Worm (Caenorhabditis elegans) whole organism, mixed stage, embryonic: ENCODE results near the gene F56D2.3.
A peak's percentile ranks its signal among the peaks of the same experiment; 100 is the strongest.

Source experiments
- M03D4.4 ChIP-seq: sonication (generic microtip); optimal IDR thresholded peaks from 2 replicates; lab custom pipeline; 2017; ENCODE audit warnings: mild to moderate bottlenecking, missing genetic modification characterization, missing compliant biosample characterization
- bed-3 ChIP-seq: fragments of 200-800 bp; sonication (Bioruptor generic); optimal IDR thresholded peaks from 3 replicates; lab custom pipeline; 2018; ENCODE audit warnings: mild to moderate bottlenecking, missing genetic modification characterization, moderate library complexity, missing compliant biosample characterization
- ceh-39 ChIP-seq: fragments of 150-350 bp; optimal IDR thresholded peaks from 2 replicates; lab custom pipeline; 2014; ENCODE audit warnings: missing biosample characterization, missing genetic modification characterization
- ceh-43 ChIP-seq: fragments of 200-800 bp; sonication (Bioruptor generic); optimal IDR thresholded peaks from 2 replicates; lab custom pipeline; 2018; ENCODE audit warnings: mild to moderate bottlenecking, missing genetic modification characterization, moderate library complexity, missing compliant biosample characterization
- ceh-83 ChIP-seq: fragments of 200-800 bp; sonication (Bioruptor generic); optimal IDR thresholded peaks from 2 replicates; lab custom pipeline; 2018; ENCODE audit warnings: mild to moderate bottlenecking, missing genetic modification characterization, missing compliant biosample characterization
- ces-1 ChIP-seq: fragments of 150-350 bp; optimal IDR thresholded peaks from 2 replicates; lab custom pipeline; 2014; ENCODE audit warnings: missing biosample characterization, missing genetic modification reagents, missing genetic modification characterization
- drap-1 ChIP-seq: fragments of 200-800 bp; sonication (Bioruptor generic); optimal IDR thresholded peaks from 3 replicates; lab custom pipeline; 2018; ENCODE audit warnings: mild to moderate bottlenecking, missing genetic modification characterization, missing compliant biosample characterization
- elt-1 ChIP-seq: sonication (generic microtip); optimal IDR thresholded peaks from 2 replicates; lab custom pipeline; 2017; ENCODE audit warnings: missing genetic modification characterization, mild to moderate bottlenecking, missing compliant biosample characterization, antibody characterized with exemption, moderate library complexity, borderline replicate concordance; ENCODE audit not compliant: insufficient read depth
- elt-3 ChIP-seq: fragments of 150-350 bp; optimal IDR thresholded peaks from 2 replicates; lab custom pipeline; 2014; ENCODE audit warnings: missing biosample characterization, missing genetic modification characterization
- flh-1 ChIP-seq: fragments of 200-800 bp; sonication (Bioruptor generic); optimal IDR thresholded peaks from 2 replicates; lab custom pipeline; 2018; ENCODE audit warnings: mild to moderate bottlenecking, missing genetic modification characterization, moderate library complexity, missing compliant biosample characterization
- ham-2 ChIP-seq: fragments of 200-800 bp; sonication (Bioruptor generic); optimal IDR thresholded peaks from 2 replicates; lab custom pipeline; 2018; ENCODE audit warnings: mild to moderate bottlenecking, missing genetic modification characterization, missing compliant biosample characterization
- hlh-1 ChIP-seq: fragments of 150-350 bp; optimal IDR thresholded peaks from 2 replicates; lab custom pipeline; 2014; ENCODE audit warnings: missing biosample characterization, missing genetic modification reagents, missing genetic modification characterization
- lin-13 ChIP-seq: fragments of 150-350 bp; optimal IDR thresholded peaks from 2 replicates; lab custom pipeline; 2014; ENCODE audit warnings: missing biosample characterization, missing genetic modification characterization
- lin-32 ChIP-seq: fragments of 200-800 bp; sonication (Bioruptor generic); optimal IDR thresholded peaks from 2 replicates; lab custom pipeline; 2018; ENCODE audit warnings: mild to moderate bottlenecking, missing genetic modification characterization, missing compliant biosample characterization
- lsy-2 ChIP-seq: fragments of 150-350 bp; optimal IDR thresholded peaks from 2 replicates; lab custom pipeline; 2014; ENCODE audit warnings: missing biosample characterization, missing genetic modification characterization
- mab-5 ChIP-seq: fragments of 150-350 bp; optimal IDR thresholded peaks from 2 replicates; lab custom pipeline; 2014; ENCODE audit warnings: missing biosample characterization, missing genetic modification characterization
- mep-1 ChIP-seq: fragments of 150-350 bp; optimal IDR thresholded peaks from 2 replicates; lab custom pipeline; 2017; ENCODE audit warnings: missing biosample characterization, missing genetic modification reagents, missing genetic modification characterization, inconsistent platforms
- mls-2 ChIP-seq: sonication (generic microtip); optimal IDR thresholded peaks from 2 replicates; lab custom pipeline; 2016; ENCODE audit warnings: mild to moderate bottlenecking, missing genetic modification characterization, moderate library complexity, missing compliant biosample characterization
- nhr-12 ChIP-seq: fragments of 150-350 bp; optimal IDR thresholded peaks from 2 replicates; lab custom pipeline; 2014; ENCODE audit warnings: missing biosample characterization, missing genetic modification characterization
- nhr-2 ChIP-seq: fragments of 150-350 bp; optimal IDR thresholded peaks from 2 replicates; lab custom pipeline; 2014; ENCODE audit warnings: missing biosample characterization, missing genetic modification characterization
- nhr-237 ChIP-seq: fragments of 150-350 bp; optimal IDR thresholded peaks from 2 replicates; lab custom pipeline; 2014; ENCODE audit warnings: missing biosample characterization, missing genetic modification characterization
- nhr-28 ChIP-seq: fragments of 150-350 bp; optimal IDR thresholded peaks from 2 replicates; lab custom pipeline; 2014; ENCODE audit warnings: missing biosample characterization, missing genetic modification characterization
- nhr-76 ChIP-seq: sonication (generic microtip); optimal IDR thresholded peaks from 2 replicates; lab custom pipeline; 2017; ENCODE audit warnings: missing biosample characterization, missing genetic modification characterization
- snpc-4 ChIP-seq: fragments of 150-350 bp; optimal IDR thresholded peaks from 2 replicates; lab custom pipeline; 2014; ENCODE audit warnings: missing biosample characterization, missing genetic modification characterization
- sptf-1 ChIP-seq: sonication (generic microtip); optimal IDR thresholded peaks from 2 replicates; lab custom pipeline; 2017; ENCODE audit warnings: mild to moderate bottlenecking, missing genetic modification characterization, moderate library complexity, missing compliant biosample characterization
- tbx-8 ChIP-seq: fragments of 200-800 bp; sonication (Bioruptor generic); optimal IDR thresholded peaks from 2 replicates; lab custom pipeline; 2018; ENCODE audit warnings: mild to moderate bottlenecking, missing genetic modification characterization, moderate library complexity, missing compliant biosample characterization
- unc-120 ChIP-seq: sonication (generic microtip); optimal IDR thresholded peaks from 2 replicates; lab custom pipeline; 2017; ENCODE audit warnings: missing genetic modification characterization, missing compliant biosample characterization; ENCODE audit not compliant: poor library complexity, severe bottlenecking
- unc-39 ChIP-seq: fragments of 150-350 bp; optimal IDR thresholded peaks from 2 replicates; lab custom pipeline; 2014; ENCODE audit warnings: missing biosample characterization, missing genetic modification characterization
- unc-62 ChIP-seq: fragments of 150-350 bp; optimal IDR thresholded peaks from 2 replicates; lab custom pipeline; 2014; ENCODE audit warnings: missing biosample characterization, missing genetic modification reagents, missing genetic modification characterization
- zip-8 ChIP-seq: fragments of 150-350 bp; optimal IDR thresholded peaks from 2 replicates; lab custom pipeline; 2014; ENCODE audit warnings: missing biosample characterization, missing genetic modification characterization
- ztf-11 ChIP-seq: fragments of 150-350 bp; optimal IDR thresholded peaks from 2 replicates; lab custom pipeline; 2014; ENCODE audit warnings: missing biosample characterization, missing genetic modification characterization

F56D2.3 gene

ce11 chrIII:5564799-5565198, 19.9 kb upstream of the F56D2.3 start, which contains the start of gene mlc-3:
mlc-3 (plus strand) TSS chrIII:5565025.
- TF ChIP-seq flh-1 (GFP tag; lab: Kevin White, UChicago) (no peak), nhr-2 (tag; lab: Kevin White, UChicago) (no peak), nhr-237 (tag; lab: Kevin White, UChicago) (no peak), drap-1 (GFP tag; lab: Kevin White, UChicago) (no peak), lin-32 (GFP tag; lab: Kevin White, UChicago) (no peak), sptf-1 (tag; lab: Kevin White, UChicago) (no peak), hlh-1 (peak; percentile 51), ceh-39 (no peak), ztf-11 (tag; lab: Kevin White, UChicago) (no peak), M03D4.4 (tag; lab: Kevin White, UChicago) (peak; percentile 42), ceh-83 (GFP tag; lab: Kevin White, UChicago) (no peak), unc-120 (tag; lab: Kevin White, UChicago) (peak; percentile 48), zip-8 (no peak), nhr-76 (tag; lab: Kevin White, UChicago) (no peak), nhr-12 (tag; lab: Kevin White, UChicago) (no peak), unc-62 (GFP tag; lab: Kevin White, UChicago) (peak; percentile 21), lin-13 (tag; lab: Kevin White, UChicago) (no peak), ham-2 (GFP tag; lab: Kevin White, UChicago) (no peak), elt-1 (tag; lab: Kevin White, UChicago) (no peak), mep-1 (tag; lab: Kevin White, UChicago) (no peak), elt-3 (no peak)

- TF ChIP-seq unc-120 (tag; lab: Kevin White, UChicago) (peak; percentile 47), nhr-2 (tag; lab: Kevin White, UChicago) (no peak), mep-1 (tag; lab: Kevin White, UChicago) (no peak)
These were observed 19.0 kb upstream of the F56D2.3 start for ce11 chrIII:5565699-5566098.

DNA sequence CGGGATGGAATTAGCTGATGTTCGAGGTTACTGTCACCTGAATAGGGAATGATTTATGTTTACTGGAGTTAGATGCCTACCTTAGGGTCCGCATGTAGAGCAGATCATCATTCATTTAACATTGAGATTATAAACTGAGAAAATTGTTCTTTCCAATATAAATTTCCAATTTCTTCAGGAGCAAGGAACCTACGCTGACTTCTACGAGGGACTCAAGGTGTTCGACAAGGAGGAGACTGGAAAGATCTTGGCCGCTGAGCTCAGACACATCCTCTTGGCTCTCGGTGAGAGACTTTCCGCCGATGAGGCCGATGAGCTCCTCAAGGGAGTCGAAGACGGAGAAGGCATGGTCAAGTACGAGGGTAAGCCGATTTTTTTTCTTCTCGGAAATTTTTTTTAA, 18.3 kb upstream of the F56D2.3 start:
- TF ChIP-seq lsy-2 (tag; lab: Kevin White, UChicago) (no peak), ztf-11 (tag; lab: Kevin White, UChicago) (no peak), mls-2 (tag; lab: Kevin White, UChicago) (no peak), unc-39 (tag; lab: Kevin White, UChicago) (no peak), ham-2 (GFP tag; lab: Kevin White, UChicago) (no peak), tbx-8 (GFP tag; lab: Kevin White, UChicago) (no peak), ces-1 (GFP tag; lab: Kevin White, UChicago) (no peak), nhr-28 (no peak)
- TF ChIP-seq, all 35 proteins: peak for 0

- TF ChIP-seq nhr-28 (no peak), mab-5 (tag; lab: Kevin White, UChicago) (no peak), ceh-83 (GFP tag; lab: Kevin White, UChicago) (no peak), nhr-76 (tag; lab: Kevin White, UChicago) (no peak), flh-1 (GFP tag; lab: Kevin White, UChicago) (no peak), nhr-12 (tag; lab: Kevin White, UChicago) (no peak), ceh-43 (GFP tag; lab: Kevin White, UChicago) (no peak), lsy-2 (tag; lab: Kevin White, UChicago) (no peak), ham-2 (GFP tag; lab: Kevin White, UChicago) (no peak), unc-120 (tag; lab: Kevin White, UChicago) (no peak), sptf-1 (tag; lab: Kevin White, UChicago) (no peak), lin-13 (tag; lab: Kevin White, UChicago) (no peak), mep-1 (tag; lab: Kevin White, UChicago) (no peak), bed-3 (no peak), snpc-4 (tag; lab: Kevin White, UChicago) (no peak), M03D4.4 (tag; lab: Kevin White, UChicago) (no peak), ceh-39 (no peak), unc-39 (tag; lab: Kevin White, UChicago) (no peak), unc-62 (GFP tag; lab: Kevin White, UChicago) (no peak)
These were observed 16.5 kb upstream of the F56D2.3 start for ce11 chrIII:5568265-5568664.
